Worm (Caenorhabditis elegans) whole organism, L1 larva: ENCODE measurements around the gene srd-2.
A peak's percentile ranks its signal among the peaks of the same experiment; 100 is the strongest.

Experiments used
- C04F5.9 ChIP-seq: sonication (generic microtip); optimal IDR thresholded peaks from 2 replicates; lab custom pipeline; 2016; ENCODE audit warnings: missing genetic modification characterization, missing compliant biosample characterization
- C16A3.4 ChIP-seq: fragments of 150-350 bp; optimal IDR thresholded peaks from 2 replicates; lab custom pipeline; 2014; ENCODE audit warnings: missing biosample characterization, missing genetic modification characterization
- F16B12.6 ChIP-seq: fragments of 150-350 bp; optimal IDR thresholded peaks from 2 replicates; lab custom pipeline; 2014; ENCODE audit warnings: missing biosample characterization, missing genetic modification characterization
- Y116A8C.19 ChIP-seq: sonication (generic microtip); optimal IDR thresholded peaks from 2 replicates; lab custom pipeline; 2016; ENCODE audit warnings: missing compliant biosample characterization, missing genetic modification characterization, borderline replicate concordance
- alr-1 ChIP-seq: fragments of 200-800 bp; sonication (Bioruptor generic); optimal IDR thresholded peaks from 2 replicates; lab custom pipeline; 2018; ENCODE audit warnings: borderline replicate concordance, mild to moderate bottlenecking, missing genetic modification characterization, missing compliant biosample characterization
- aly-2 ChIP-seq: fragments of 150-350 bp; optimal IDR thresholded peaks from 2 replicates; lab custom pipeline; 2014; ENCODE audit warnings: missing biosample characterization, missing genetic modification characterization
- ama-1 ChIP-seq: fragments of 150-350 bp; optimal IDR thresholded peaks from 2 replicates; lab custom pipeline; 2014
- blmp-1 ChIP-seq: fragments of 150-350 bp; optimal IDR thresholded peaks from 2 replicates; lab custom pipeline; 2014; ENCODE audit warnings: missing biosample characterization, missing genetic modification characterization
- ceh-82 ChIP-seq, 3 experiments: fragments of 150-350 bp in 1 of 3; sonication (generic microtip) in 2 of 3; optimal IDR thresholded peaks; 2 replicates each; lab custom pipeline; 2014 to 2017; ENCODE audit warnings: missing biosample characterization in 3 of 3, missing genetic modification characterization in 3 of 3
- ces-1 ChIP-seq: fragments of 150-350 bp; optimal IDR thresholded peaks from 2 replicates; lab custom pipeline; 2014; ENCODE audit warnings: missing biosample characterization, missing genetic modification reagents, missing genetic modification characterization
- dpl-1 ChIP-seq, 3 experiments: fragments of 150-350 bp in 2 of 3; sonication (generic microtip) in 1 of 3; optimal IDR thresholded peaks; 2 replicates each; lab custom pipeline; 2014 to 2017; ENCODE audit warnings: missing biosample characterization in 3 of 3, missing genetic modification characterization in 3 of 3, missing genetic modification reagents in 3 of 3
- efl-1 ChIP-seq, 4 experiments: fragments of 150-350 bp; optimal IDR thresholded peaks in 3 of 4; peaks in 1 of 4; 1 replicate in 1 of 4; 2 replicates in 3 of 4; lab custom pipeline; 2014; ENCODE audit warnings: missing biosample characterization in 2 of 4, missing genetic modification characterization in 2 of 4, missing genetic modification reagents in 2 of 4
- egl-27 ChIP-seq, 2 experiments: fragments of 150-350 bp in 1 of 2; sonication (generic microtip); optimal IDR thresholded peaks; 3 replicates each; lab custom pipeline; 2017 to 2018; ENCODE audit warnings: missing biosample characterization in 2 of 2, missing genetic modification characterization in 2 of 2, missing genetic modification reagents in 2 of 2
- elt-3 ChIP-seq, 6 experiments: fragments of 150-350 bp in 1 of 6; sonication (generic microtip); optimal IDR thresholded peaks; 2 replicates each; lab custom pipeline; 2017 to 2018; ENCODE audit warnings: missing biosample characterization in 6 of 6, missing genetic modification characterization in 6 of 6, inconsistent platforms in 1 of 6
- ets-5 ChIP-seq: fragments of 200-800 bp; sonication (Bioruptor generic); IDR thresholded peaks from 2 replicates; pipeline ENCODE4 v1.3.6; 2022; ENCODE audit warnings: missing genetic modification characterization, missing compliant biosample characterization
- fkh-10 ChIP-seq: sonication (generic microtip); optimal IDR thresholded peaks from 2 replicates; lab custom pipeline; 2017; ENCODE audit warnings: missing biosample characterization, missing genetic modification reagents, missing genetic modification characterization
- fkh-4 ChIP-seq: sonication (generic microtip); optimal IDR thresholded peaks from 2 replicates; lab custom pipeline; 2016; ENCODE audit warnings: missing compliant biosample characterization, missing genetic modification characterization, borderline replicate concordance
- fkh-8 ChIP-seq: sonication (generic microtip); optimal IDR thresholded peaks from 2 replicates; lab custom pipeline; 2016; ENCODE audit warnings: mild to moderate bottlenecking, missing genetic modification characterization, missing compliant biosample characterization
- fos-1 ChIP-seq: fragments of 150-350 bp; optimal IDR thresholded peaks from 2 replicates; lab custom pipeline; 2014; ENCODE audit warnings: missing biosample characterization, missing genetic modification characterization
- grh-1 ChIP-seq: fragments of 200-800 bp; sonication (Bioruptor generic); IDR thresholded peaks from 2 replicates; pipeline ENCODE4 v1.3.6; 2022; ENCODE audit warnings: missing genetic modification reagents, missing genetic modification characterization, missing compliant biosample characterization
- hpl-2 ChIP-seq: fragments of 150-350 bp; optimal IDR thresholded peaks from 2 replicates; lab custom pipeline; 2014; ENCODE audit warnings: missing biosample characterization, missing genetic modification reagents, missing genetic modification characterization
- irx-1 ChIP-seq: sonication (generic microtip); optimal IDR thresholded peaks from 2 replicates; lab custom pipeline; 2016; ENCODE audit warnings: missing genetic modification characterization, missing compliant biosample characterization
- isw-1 ChIP-seq: fragments of 200-800 bp; sonication (Bioruptor generic); IDR thresholded peaks from 2 replicates; pipeline ENCODE4 v1.3.6; 2022; ENCODE audit warnings: missing genetic modification characterization, missing compliant biosample characterization
- jun-1 ChIP-seq: fragments of 150-350 bp; optimal IDR thresholded peaks from 2 replicates; lab custom pipeline; 2014; ENCODE audit warnings: missing biosample characterization, missing genetic modification reagents, missing genetic modification characterization
- lin-13 ChIP-seq: fragments of 150-350 bp; optimal IDR thresholded peaks from 2 replicates; lab custom pipeline; 2014; ENCODE audit warnings: missing biosample characterization, missing genetic modification reagents, missing genetic modification characterization
- lin-14 ChIP-seq: fragments of 200-800 bp; sonication (Bioruptor generic); optimal IDR thresholded peaks from 2 replicates; lab custom pipeline; 2018; ENCODE audit warnings: mild to moderate bottlenecking, missing genetic modification characterization, moderate library complexity, missing compliant biosample characterization
- lin-15B ChIP-seq: fragments of 150-350 bp; sonication (generic microtip); optimal IDR thresholded peaks from 3 replicates; lab custom pipeline; 2014; ENCODE audit warnings: missing biosample characterization, missing genetic modification characterization
- lin-35 ChIP-seq, 2 experiments: fragments of 150-350 bp; optimal IDR thresholded peaks; 2 replicates each; lab custom pipeline; 2014; ENCODE audit warnings: missing biosample characterization in 2 of 2, missing genetic modification characterization in 2 of 2, missing genetic modification reagents in 2 of 2
- lin-39 ChIP-seq: fragments of 150-350 bp; optimal IDR thresholded peaks from 2 replicates; lab custom pipeline; 2014; ENCODE audit warnings: missing biosample characterization, missing genetic modification reagents, missing genetic modification characterization
- lir-3 ChIP-seq: sonication (generic microtip); optimal IDR thresholded peaks from 2 replicates; lab custom pipeline; 2016; ENCODE audit warnings: mild to moderate bottlenecking, missing genetic modification characterization, moderate library complexity, missing compliant biosample characterization; ENCODE audit not compliant: poor library complexity
- lsy-2 ChIP-seq, 2 experiments: fragments of 150-350 bp; optimal IDR thresholded peaks; 2 replicates each; lab custom pipeline; 2014; ENCODE audit warnings: missing biosample characterization in 2 of 2, missing genetic modification characterization in 2 of 2
- mab-9 ChIP-seq: fragments of 200-800 bp; sonication (Bioruptor generic); IDR thresholded peaks from 2 replicates; pipeline ENCODE4 v1.3.6; 2022; ENCODE audit warnings: missing genetic modification reagents, missing genetic modification characterization, missing compliant biosample characterization
- mef-2 ChIP-seq: fragments of 150-350 bp; optimal IDR thresholded peaks from 2 replicates; lab custom pipeline; 2014; ENCODE audit warnings: missing biosample characterization, missing genetic modification characterization
- nhr-12 ChIP-seq: sonication (generic microtip); optimal IDR thresholded peaks from 2 replicates; lab custom pipeline; 2017; ENCODE audit warnings: missing biosample characterization, missing genetic modification characterization
- nhr-19 ChIP-seq: fragments of 200-800 bp; sonication (Bioruptor generic); conservative IDR thresholded peaks from 2 replicates; pipeline ENCODE4 v1.3.6; 2022; ENCODE audit warnings: missing genetic modification characterization, missing compliant biosample characterization
- nhr-20 ChIP-seq: sonication (generic microtip); optimal IDR thresholded peaks from 2 replicates; lab custom pipeline; 2016; ENCODE audit warnings: mild to moderate bottlenecking, missing genetic modification characterization, missing compliant biosample characterization
- nhr-47 ChIP-seq: sonication (generic microtip); optimal IDR thresholded peaks from 2 replicates; lab custom pipeline; 2016; ENCODE audit warnings: mild to moderate bottlenecking, missing genetic modification characterization, moderate library complexity, missing compliant biosample characterization
- nhr-77 ChIP-seq: fragments of 150-350 bp; optimal IDR thresholded peaks from 2 replicates; lab custom pipeline; 2014; ENCODE audit warnings: missing biosample characterization, missing genetic modification characterization
- rnt-1 ChIP-seq: sonication (generic microtip); optimal IDR thresholded peaks from 2 replicates; lab custom pipeline; 2016; ENCODE audit warnings: mild to moderate bottlenecking, missing genetic modification characterization, moderate library complexity, missing compliant biosample characterization
- snpc-4 ChIP-seq: fragments of 150-350 bp; optimal IDR thresholded peaks from 2 replicates; lab custom pipeline; 2014; ENCODE audit warnings: missing biosample characterization, missing genetic modification characterization
- snu-23 ChIP-seq: sonication (generic microtip); optimal IDR thresholded peaks from 2 replicates; lab custom pipeline; 2016; ENCODE audit warnings: missing genetic modification characterization, missing compliant biosample characterization
- unc-62 ChIP-seq: fragments of 150-350 bp; optimal IDR thresholded peaks from 2 replicates; lab custom pipeline; 2014; ENCODE audit warnings: missing biosample characterization, missing genetic modification reagents, missing genetic modification characterization
- xbp-1 ChIP-seq: sonication (generic microtip); optimal IDR thresholded peaks from 2 replicates; lab custom pipeline; 2016; ENCODE audit warnings: missing genetic modification characterization, missing compliant biosample characterization
- zag-1 ChIP-seq: fragments of 150-350 bp; optimal IDR thresholded peaks from 2 replicates; lab custom pipeline; 2014; ENCODE audit warnings: missing biosample characterization, missing genetic modification characterization
- ztf-4 ChIP-seq: fragments of 150-350 bp; optimal IDR thresholded peaks from 2 replicates; lab custom pipeline; 2014; ENCODE audit warnings: missing biosample characterization, missing genetic modification characterization

The srd-2 gene

DNA sequence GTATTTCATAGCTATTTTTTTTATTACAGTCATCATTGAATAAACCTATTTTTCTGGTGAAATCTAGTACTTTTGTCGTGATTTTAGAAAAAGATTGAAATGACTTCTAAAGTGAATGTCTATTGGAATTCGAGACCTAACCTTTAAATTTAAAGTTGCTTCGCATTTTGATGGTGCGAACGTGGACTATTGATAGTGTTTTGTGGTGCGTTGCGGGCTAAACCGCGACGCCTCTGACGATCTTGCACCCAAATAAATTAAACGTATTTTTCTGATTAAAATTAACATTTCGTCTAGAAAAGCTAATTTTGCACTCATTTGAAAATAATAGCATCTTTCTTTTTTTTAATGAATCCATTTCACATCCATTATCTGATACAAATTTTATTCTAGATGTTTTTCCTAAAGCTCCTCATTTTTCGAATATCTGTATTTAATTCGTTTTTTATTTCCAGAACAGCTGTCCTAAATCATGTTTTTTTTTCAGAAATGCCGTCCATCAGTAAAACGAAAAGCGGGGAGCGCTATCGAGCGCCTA, 15.2 kb downstream of the srd-2 start, which contains the start of gene wbp-11:
Gene wbp-11, plus strand, starts transcription at position 488 of the 538 bp plus-strand sequence.
- TF ChIP-seq C16A3.4, result peak; percentile 37
- TF ChIP-seq efl-1 (optimal IDR thresholded peaks at IDR 0.05; lab: Kevin White, UChicago), result peak; percentile 21 to 48
- TF ChIP-seq efl-1 (GFP tag; optimal IDR thresholded peaks at IDR 0.05 in 1 of 2; lab: Kevin White, UChicago), result peak; percentile 57 to 89
- peak in 1 of 6 experiments; percentile 14 for TF ChIP-seq elt-3 (tag; optimal IDR thresholded peaks at IDR 0.05; lab: Kevin White, UChicago)
- TF ChIP-seq ceh-82 (tag; optimal IDR thresholded peaks at IDR 0.05; lab: Kevin White, UChicago), result peak in 1 of 3 experiments; percentile 8
- TF ChIP-seq lin-14 (GFP tag; lab: Kevin White, UChicago), result peak; percentile 6
- TF ChIP-seq lsy-2 (tag; optimal IDR thresholded peaks at IDR 0.05; lab: Kevin White, UChicago), result peak in 1 of 2 experiments; percentile 70
- TF ChIP-seq fos-1 (tag; lab: Kevin White, UChicago), result no peak
- peak; percentile 22 for TF ChIP-seq snu-23
- no peak for TF ChIP-seq snpc-4 (tag; lab: Kevin White, UChicago)
- TF ChIP-seq dpl-1 (GFP tag; optimal IDR thresholded peaks at IDR 0.05; lab: Kevin White, UChicago), result peak in 2 of 3 experiments; percentile 34 to 64
- peak; percentile 33 for TF ChIP-seq blmp-1
- peak; percentile 49 to 76 for TF ChIP-seq lin-35 (GFP tag; optimal IDR thresholded peaks at IDR 0.05; lab: Kevin White, UChicago)
- no peak for TF ChIP-seq nhr-77
- peak; percentile 14 for TF ChIP-seq rnt-1 (tag; lab: Kevin White, UChicago)
- no peak for TF ChIP-seq ama-1 (lab: Kevin White, UChicago)
- TF ChIP-seq mab-9, result no peak
- TF ChIP-seq lin-15B, result peak; percentile 33
- no peak for TF ChIP-seq fkh-8 (tag; lab: Kevin White, UChicago)
- TF ChIP-seq, all 84 proteins: peak for 12

DNA sequence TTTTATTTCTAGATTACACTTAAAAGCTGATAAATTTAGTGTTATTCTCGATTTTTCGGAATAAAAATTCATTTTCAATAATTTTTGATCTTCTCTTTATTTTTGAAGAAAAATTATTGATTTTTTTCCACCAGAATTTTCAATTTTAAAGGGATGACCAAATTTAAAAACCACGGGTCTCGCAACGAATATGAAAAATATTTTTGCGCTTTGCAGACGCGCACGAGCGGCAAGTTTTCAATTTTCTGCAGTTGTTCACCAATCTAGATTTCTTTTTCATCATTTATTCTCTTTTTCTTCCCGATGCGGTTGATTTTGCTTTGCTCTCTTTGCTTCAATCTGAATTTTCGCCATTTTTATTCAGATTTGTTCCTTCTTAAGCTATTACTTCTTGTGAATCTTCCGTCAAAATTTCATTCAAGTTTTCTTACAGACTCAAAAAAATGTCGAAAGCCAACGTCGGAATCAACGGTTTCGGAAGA, 16.8 kb downstream of the srd-2 start, which contains the start of gene gpd-4:
Gene gpd-4, plus strand, starts transcription at position 432 of the 482 bp plus-strand sequence.
- TF ChIP-seq zag-1, result no peak
- TF ChIP-seq xbp-1 (tag; lab: Kevin White, UChicago), result no peak
- TF ChIP-seq efl-1 (optimal IDR thresholded peaks at IDR 0.05; lab: Kevin White, UChicago), result peak in 1 of 2 experiments; percentile 13
- TF ChIP-seq efl-1 (GFP tag; optimal IDR thresholded peaks at IDR 0.05 in 1 of 2; lab: Kevin White, UChicago), result no peak

DNA sequence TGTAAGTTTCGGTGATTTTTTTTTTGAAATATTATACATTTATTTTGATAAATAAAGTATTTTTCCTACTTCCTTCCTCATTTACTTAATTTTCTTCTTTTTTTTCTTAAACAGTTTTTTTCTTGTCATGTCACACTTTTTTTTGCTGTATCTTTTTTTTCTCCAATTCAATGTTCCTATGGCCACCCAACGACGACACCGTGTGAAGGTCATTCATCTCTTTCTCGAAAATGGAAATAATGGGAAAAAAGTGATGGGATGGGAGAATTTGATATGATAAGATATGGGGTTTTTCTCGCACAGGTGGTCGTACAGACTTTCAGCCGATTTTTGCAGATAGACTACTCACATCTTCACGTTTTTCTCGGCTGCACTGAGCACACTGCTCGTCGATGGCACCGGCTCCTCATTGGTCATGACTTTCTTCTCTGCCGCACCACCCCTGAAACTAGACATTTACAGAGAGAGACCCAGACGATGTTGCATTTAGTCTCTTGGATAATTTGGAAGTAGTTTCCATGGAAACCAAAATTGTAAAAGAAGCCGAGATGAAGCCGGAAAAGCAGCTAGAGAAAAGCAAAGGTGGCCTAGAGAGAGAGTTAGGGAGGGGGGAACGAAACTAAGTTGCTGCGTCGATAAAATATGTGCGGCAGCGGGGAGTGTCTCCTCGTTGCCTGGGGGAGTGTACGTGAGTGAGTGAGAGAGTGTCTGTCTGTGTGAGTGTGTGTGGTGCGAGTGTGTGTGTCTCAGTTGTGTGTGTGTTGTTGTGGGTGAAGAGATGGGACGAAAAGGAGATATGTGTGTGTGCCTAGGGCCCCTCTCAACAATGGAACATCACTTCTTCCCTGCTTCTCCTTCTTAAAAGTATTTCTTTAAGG, 18.6 kb downstream of the srd-2 start, which contains the start of gene daf-19:
Gene daf-19, minus strand, starts transcription at position 442 of the 878 bp plus-strand sequence.
- TF ChIP-seq nhr-19 (GFP tag; lab: Robert Waterston, UW), result peak; percentile 30; the same call in 1 of the 2 replicates
- TF ChIP-seq alr-1 (tag; lab: Kevin White, UChicago), result no peak
- no peak for TF ChIP-seq grh-1 (GFP tag; lab: Robert Waterston, UW)
- no peak for TF ChIP-seq unc-62 (GFP tag; lab: Kevin White, UChicago)
- peak; percentile 52 for TF ChIP-seq nhr-20
- TF ChIP-seq fkh-4 (tag; lab: Kevin White, UChicago), result no peak
- TF ChIP-seq ces-1 (GFP tag; lab: Kevin White, UChicago), result no peak
- TF ChIP-seq aly-2, result no peak
- TF ChIP-seq lin-39 (tag; lab: Kevin White, UChicago), result no peak
- TF ChIP-seq fkh-10 (GFP tag; lab: Kevin White, UChicago), result peak; percentile 35
- peak in 2 of 3 experiments; percentile 30 to 71 for TF ChIP-seq ceh-82 (tag; optimal IDR thresholded peaks at IDR 0.05; lab: Kevin White, UChicago)
- peak; percentile 39 for TF ChIP-seq irx-1 (tag; lab: Kevin White, UChicago)
- TF ChIP-seq egl-27 (tag; optimal IDR thresholded peaks at IDR 0.05; lab: Kevin White, UChicago), result no peak
- TF ChIP-seq lin-13, result no peak
- peak; percentile 16 for TF ChIP-seq lir-3 (tag; lab: Kevin White, UChicago)
- peak; percentile 61 for TF ChIP-seq nhr-77
- TF ChIP-seq nhr-12, result no peak
- peak; percentile 20 for TF ChIP-seq isw-1
- TF ChIP-seq snu-23, result peak; percentile 70
- TF ChIP-seq nhr-47 (tag; lab: Kevin White, UChicago), result peak; percentile 77
- no peak for TF ChIP-seq F16B12.6 (tag; lab: Kevin White, UChicago)
- TF ChIP-seq C04F5.9 (tag; lab: Kevin White, UChicago), result no peak
- TF ChIP-seq elt-3 (tag; optimal IDR thresholded peaks at IDR 0.05; lab: Kevin White, UChicago), result peak in 2 of 6 experiments; percentile 28 to 88
- TF ChIP-seq hpl-2 (GFP tag; lab: Kevin White, UChicago), result no peak
- no peak for TF ChIP-seq mef-2 (tag; lab: Kevin White, UChicago)
- no peak for TF ChIP-seq ztf-4
- TF ChIP-seq jun-1 (tag; lab: Kevin White, UChicago), result peak; percentile 11
- no peak for TF ChIP-seq ets-5 (GFP tag; lab: Robert Waterston, UW)
- TF ChIP-seq Y116A8C.19, result no peak
